Worm (Caenorhabditis elegans) whole organism, L2 larva: Measurements from ENCODE around the gene F10E7.5.

ENCODE experiments used
- C34F6.9 ChIP-seq: fragments of 150-350 bp; optimal IDR thresholded peaks from 2 replicates; lab custom pipeline; 2014; ENCODE audit warnings: missing biosample characterization, missing genetic modification characterization
- Y55F3AM.14 ChIP-seq: fragments of 200-800 bp; sonication (Bioruptor generic); optimal IDR thresholded peaks from 2 replicates; lab custom pipeline; 2018; ENCODE audit warnings: mild to moderate bottlenecking, missing genetic modification characterization, missing compliant biosample characterization
- alr-1 ChIP-seq: fragments of 150-350 bp; optimal IDR thresholded peaks from 2 replicates; lab custom pipeline; 2014; ENCODE audit warnings: missing biosample characterization, missing genetic modification characterization
- ama-1 ChIP-seq: fragments of 150-350 bp; optimal IDR thresholded peaks from 2 replicates; lab custom pipeline; 2018; ENCODE audit warnings: inconsistent platforms
- blmp-1 ChIP-seq: sonication (generic microtip); optimal IDR thresholded peaks from 2 replicates; lab custom pipeline; 2017; ENCODE audit warnings: missing genetic modification characterization, mild to moderate bottlenecking, missing compliant biosample characterization, antibody characterized with exemption, moderate library complexity; ENCODE audit not compliant: insufficient read depth
- ceh-16 ChIP-seq: fragments of 150-350 bp; optimal IDR thresholded peaks from 2 replicates; lab custom pipeline; 2014; ENCODE audit warnings: missing biosample characterization, missing genetic modification characterization
- ceh-82 ChIP-seq: fragments of 150-350 bp; optimal IDR thresholded peaks from 2 replicates; lab custom pipeline; 2014; ENCODE audit warnings: missing biosample characterization, missing genetic modification characterization
- crh-2 ChIP-seq: sonication (generic microtip); optimal IDR thresholded peaks from 2 replicates; lab custom pipeline; 2017; ENCODE audit warnings: missing biosample characterization, missing genetic modification characterization
- dmd-4 ChIP-seq: sonication (generic microtip); optimal IDR thresholded peaks from 2 replicates; lab custom pipeline; 2017; ENCODE audit warnings: missing biosample characterization, missing genetic modification characterization
- elt-3 ChIP-seq: sonication (generic microtip); optimal IDR thresholded peaks from 2 replicates; lab custom pipeline; 2017; ENCODE audit warnings: missing biosample characterization, missing genetic modification characterization
- fos-1 ChIP-seq: fragments of 150-350 bp; optimal IDR thresholded peaks from 2 replicates; lab custom pipeline; 2014; ENCODE audit warnings: missing biosample characterization, missing genetic modification characterization
- gmeb-1 ChIP-seq: fragments of 150-350 bp; optimal IDR thresholded peaks from 2 replicates; lab custom pipeline; 2014; ENCODE audit warnings: missing biosample characterization, missing genetic modification characterization
- lin-11 ChIP-seq: fragments of 150-350 bp; sonication (generic microtip); optimal IDR thresholded peaks from 2 replicates; lab custom pipeline; 2014; ENCODE audit warnings: missing biosample characterization, missing genetic modification characterization, inconsistent platforms, mixed read lengths
- lin-13 ChIP-seq: fragments of 150-350 bp; optimal IDR thresholded peaks from 2 replicates; lab custom pipeline; 2014; ENCODE audit warnings: missing biosample characterization, missing genetic modification reagents, missing genetic modification characterization
- lin-39 ChIP-seq: fragments of 150-350 bp; optimal IDR thresholded peaks from 2 replicates; lab custom pipeline; 2014; ENCODE audit warnings: missing biosample characterization, missing genetic modification reagents, missing genetic modification characterization
- lsy-2 ChIP-seq, 2 experiments: fragments of 150-350 bp in 1 of 2; sonication (generic microtip) in 1 of 2; optimal IDR thresholded peaks; 2 replicates each; lab custom pipeline; 2014 to 2017; ENCODE audit warnings: missing biosample characterization in 2 of 2, missing genetic modification characterization in 2 of 2
- mdl-1 ChIP-seq, 2 experiments: fragments of 150-350 bp in 1 of 2; sonication (generic microtip) in 1 of 2; optimal IDR thresholded peaks; 2 replicates each; lab custom pipeline; 2017; ENCODE audit warnings: missing biosample characterization in 2 of 2, missing genetic modification characterization in 2 of 2
- nhr-10 ChIP-seq: sonication (generic microtip); optimal IDR thresholded peaks from 2 replicates; lab custom pipeline; 2017; ENCODE audit warnings: missing biosample characterization, missing genetic modification characterization
- nhr-11 ChIP-seq: fragments of 150-350 bp; optimal IDR thresholded peaks from 2 replicates; lab custom pipeline; 2014; ENCODE audit warnings: missing biosample characterization, missing genetic modification characterization
- nhr-12 ChIP-seq: fragments of 150-350 bp; optimal IDR thresholded peaks from 2 replicates; lab custom pipeline; 2014; ENCODE audit warnings: missing biosample characterization, missing genetic modification characterization
- nhr-129 ChIP-seq: fragments of 150-350 bp; optimal IDR thresholded peaks from 2 replicates; lab custom pipeline; 2014; ENCODE audit warnings: missing biosample characterization, missing genetic modification characterization
- nhr-21 ChIP-seq: fragments of 150-350 bp; optimal IDR thresholded peaks from 2 replicates; lab custom pipeline; 2014; ENCODE audit warnings: missing biosample characterization, missing genetic modification characterization
- nhr-237 ChIP-seq: fragments of 150-350 bp; optimal IDR thresholded peaks from 2 replicates; lab custom pipeline; 2014; ENCODE audit warnings: missing biosample characterization, missing genetic modification characterization
- nhr-25 ChIP-seq: fragments of 150-350 bp; sonication (generic microtip); optimal IDR thresholded peaks from 3 replicates; lab custom pipeline; 2014; ENCODE audit warnings: missing biosample characterization, missing genetic modification characterization
- nhr-77 ChIP-seq: fragments of 150-350 bp; optimal IDR thresholded peaks from 2 replicates; lab custom pipeline; 2014; ENCODE audit warnings: missing biosample characterization, missing genetic modification characterization
- peb-1 ChIP-seq: fragments of 150-350 bp; optimal IDR thresholded peaks from 2 replicates; lab custom pipeline; 2014; ENCODE audit warnings: missing biosample characterization, missing genetic modification characterization
- sem-4 ChIP-seq: fragments of 150-350 bp; optimal IDR thresholded peaks from 2 replicates; lab custom pipeline; 2014; ENCODE audit warnings: missing biosample characterization, missing genetic modification reagents, missing genetic modification characterization
- skn-1 ChIP-seq: sonication (generic microtip); optimal IDR thresholded peaks from 2 replicates; lab custom pipeline; 2017; ENCODE audit warnings: missing biosample characterization, missing genetic modification characterization
- sma-3 ChIP-seq: sonication (generic microtip); optimal IDR thresholded peaks from 2 replicates; lab custom pipeline; 2016; ENCODE audit warnings: missing genetic modification reagents, missing genetic modification characterization, missing compliant biosample characterization
- sma-9 ChIP-seq, 2 experiments: fragments of 150-350 bp in 1 of 2; sonication (generic microtip) in 1 of 2; optimal IDR thresholded peaks; 2 replicates each; lab custom pipeline; 2014 to 2016; ENCODE audit warnings: missing genetic modification characterization in 2 of 2, mild to moderate bottlenecking in 1 of 2, missing biosample characterization in 1 of 2, missing compliant biosample characterization in 1 of 2, missing genetic modification reagents in 1 of 2, moderate library complexity in 1 of 2
- snpc-4 ChIP-seq: fragments of 150-350 bp; optimal IDR thresholded peaks from 2 replicates; lab custom pipeline; 2014; ENCODE audit warnings: missing biosample characterization, missing genetic modification characterization
- unc-55 ChIP-seq: fragments of 150-350 bp; sonication (generic microtip); optimal IDR thresholded peaks from 3 replicates; lab custom pipeline; 2014; ENCODE audit warnings: missing biosample characterization, missing genetic modification reagents, missing genetic modification characterization
- unc-62 ChIP-seq: fragments of 150-350 bp; optimal IDR thresholded peaks from 2 replicates; lab custom pipeline; 2014; ENCODE audit warnings: missing biosample characterization, missing genetic modification reagents, missing genetic modification characterization
- ztf-1 ChIP-seq: fragments of 200-800 bp; sonication (Bioruptor generic); conservative IDR thresholded peaks from 2 replicates; pipeline ENCODE4 v1.3.6; 2022; ENCODE audit warnings: missing genetic modification characterization, missing compliant biosample characterization
- ztf-11 ChIP-seq: sonication (generic microtip); optimal IDR thresholded peaks from 2 replicates; lab custom pipeline; 2017; ENCODE audit warnings: missing biosample characterization, missing genetic modification characterization
- ztf-4 ChIP-seq: fragments of 150-350 bp; optimal IDR thresholded peaks from 2 replicates; lab custom pipeline; 2014; ENCODE audit warnings: missing biosample characterization, missing genetic modification characterization

F10E7.5 gene

ce11 chrII:7090852-7091251 lies 20.9 kb upstream of the F10E7.5 start:
- TF ChIP-seq Y55F3AM.14 (GFP tag; lab: Kevin White, UChicago) (no peak), gmeb-1 (tag; lab: Kevin White, UChicago) (no peak), sem-4 (tag; lab: Kevin White, UChicago) (no peak), ztf-1 (GFP tag; lab: Robert Waterston, UW) (no peak), nhr-10 (tag; lab: Kevin White, UChicago) (no peak), nhr-77 (no peak), fos-1 (tag; lab: Kevin White, UChicago) (no peak), snpc-4 (tag; lab: Kevin White, UChicago) (no peak), nhr-12 (tag; lab: Kevin White, UChicago) (no peak), peb-1 (tag; lab: Kevin White, UChicago) (no peak), nhr-21 (no peak), ztf-4 (tag; lab: Kevin White, UChicago) (no peak), nhr-237 (tag; lab: Kevin White, UChicago) (no peak), skn-1 (tag; lab: Kevin White, UChicago) (no peak), ztf-11 (tag; lab: Kevin White, UChicago) (no peak)

- no peak for TF ChIP-seq elt-3 (tag; lab: Kevin White, UChicago)
- TF ChIP-seq lin-13 (GFP tag; lab: Kevin White, UChicago): no peak
- no peak for TF ChIP-seq nhr-77
- no peak for TF ChIP-seq ceh-16
- TF ChIP-seq sem-4 (tag; lab: Kevin White, UChicago): no peak
- TF ChIP-seq blmp-1: no peak
- no peak for TF ChIP-seq lin-11 (tag; lab: Kevin White, UChicago)
Measured at ce11 chrII:7093339-7093821, 18.4 kb upstream of the F10E7.5 start, which contains the start of gene T02G5.3. Gene T02G5.3, plus strand, starts transcription at chrII:7093389.

ce11 chrII:7095970-7096369 lies 15.8 kb upstream of the F10E7.5 start:
- TF ChIP-seq C34F6.9 (no peak), lsy-2 (tag; optimal IDR thresholded peaks at IDR 0.05; lab: Kevin White, UChicago) (no peak), nhr-10 (tag; lab: Kevin White, UChicago) (no peak), ceh-82 (tag; lab: Kevin White, UChicago) (no peak), lin-13 (GFP tag; lab: Kevin White, UChicago) (no peak), alr-1 (tag; lab: Kevin White, UChicago) (no peak), sem-4 (tag; lab: Kevin White, UChicago) (no peak), lin-39 (tag; lab: Kevin White, UChicago) (no peak), sma-9 (GFP tag; optimal IDR thresholded peaks at IDR 0.05; lab: Kevin White, UChicago) (no peak), sma-9 (tag; optimal IDR thresholded peaks at IDR 0.05; lab: Kevin White, UChicago) (no peak), nhr-25 (tag; lab: Kevin White, UChicago) (no peak), ztf-4 (tag; lab: Kevin White, UChicago) (no peak), unc-55 (GFP tag; lab: Kevin White, UChicago) (no peak)

- TF ChIP-seq nhr-129 (tag; lab: Kevin White, UChicago) (no peak), sem-4 (tag; lab: Kevin White, UChicago) (no peak), ceh-82 (tag; lab: Kevin White, UChicago) (no peak), ztf-11 (tag; lab: Kevin White, UChicago) (no peak), mdl-1 (tag; optimal IDR thresholded peaks at IDR 0.05; lab: Kevin White, UChicago) (no peak), gmeb-1 (tag; lab: Kevin White, UChicago) (no peak), unc-55 (GFP tag; lab: Kevin White, UChicago) (no peak), lin-39 (tag; lab: Kevin White, UChicago) (no peak), C34F6.9 (no peak), sma-3 (GFP tag; lab: Kevin White, UChicago) (no peak), nhr-25 (tag; lab: Kevin White, UChicago) (no peak), sma-9 (GFP tag; optimal IDR thresholded peaks at IDR 0.05; lab: Kevin White, UChicago) (no peak), sma-9 (tag; optimal IDR thresholded peaks at IDR 0.05; lab: Kevin White, UChicago) (no peak), nhr-11 (tag; lab: Kevin White, UChicago) (no peak), unc-62 (GFP tag; lab: Kevin White, UChicago) (no peak), ama-1 (no peak), nhr-21 (no peak), crh-2 (tag; lab: Kevin White, UChicago) (no peak), dmd-4 (tag; lab: Kevin White, UChicago) (no peak), blmp-1 (no peak), nhr-12 (tag; lab: Kevin White, UChicago) (no peak)
Measured at ce11 chrII:7098578-7098977, 13.2 kb upstream of the F10E7.5 start, which contains the start of gene mct-5. Gene mct-5, minus strand, starts transcription at chrII:7098593.
